Worm (Caenorhabditis elegans): ENCODE measurements around the gene C25D7.15.

DNA sequence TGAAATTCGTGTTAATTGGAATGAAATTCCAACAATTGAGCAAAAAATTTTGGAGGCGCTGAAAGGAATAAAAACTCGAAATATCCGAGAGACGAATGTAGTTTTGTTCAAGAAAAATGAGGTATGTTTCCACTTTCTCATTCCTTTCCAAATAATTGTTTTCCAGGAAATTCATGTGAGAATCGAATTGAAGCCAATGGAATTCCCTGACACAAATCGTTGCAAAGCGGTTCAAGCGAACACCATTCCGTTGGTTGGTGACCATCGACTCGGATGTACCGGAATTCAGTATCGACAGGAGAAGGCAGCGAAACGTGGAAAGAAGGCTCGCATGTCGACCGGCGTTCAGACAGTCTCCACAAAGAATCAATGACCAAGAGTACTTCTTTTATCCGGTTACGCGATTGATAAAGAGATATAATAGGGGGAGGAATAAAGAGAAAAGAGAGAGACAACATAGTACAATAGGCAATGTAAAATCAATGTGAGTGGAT lies 3.2 kb upstream of the C25D7.15 start:
- TF ChIP-seq ztf-7 (tag; optimal IDR thresholded peaks at IDR 0.05) (no peak), daf-12 (tag; optimal IDR thresholded peaks at IDR 0.05) (no peak), zip-11 (GFP tag; IDR thresholded peaks at IDR 0.05) (no peak), nhr-76 (tag; optimal IDR thresholded peaks at IDR 0.05) (no peak), unc-130 (GFP tag; optimal IDR thresholded peaks at IDR 0.05) (no peak)
